Worm (Caenorhabditis elegans) whole organism, young adult: ENCODE results near the gene B0302.5.

Experiments used
- attf-3 ChIP-seq: fragments of 200-800 bp; sonication (Bioruptor generic); conservative IDR thresholded peaks from 2 replicates; pipeline ENCODE4 v1.3.6; 2022; ENCODE audit warnings: missing genetic modification reagents, missing genetic modification characterization, missing compliant biosample characterization
- dpl-1 ChIP-seq: fragments of 150-350 bp; optimal IDR thresholded peaks from 2 replicates; lab custom pipeline; 2014; ENCODE audit warnings: missing biosample characterization, missing genetic modification reagents, missing genetic modification characterization
- madf-10 ChIP-seq: sonication (generic microtip); optimal IDR thresholded peaks from 2 replicates; lab custom pipeline; 2016; ENCODE audit warnings: mild to moderate bottlenecking, missing genetic modification characterization, missing compliant biosample characterization
- mes-4 ChIP-seq: sonication (generic microtip); optimal IDR thresholded peaks from 2 replicates; lab custom pipeline; 2016; ENCODE audit warnings: missing genotype, missing genetic modification characterization, missing compliant biosample characterization

- no peak for TF ChIP-seq madf-10 (tag; lab: Kevin White, UChicago)
- no peak for TF ChIP-seq attf-3 (GFP tag; lab: Robert Waterston, UW)
- no peak for TF ChIP-seq dpl-1 (GFP tag; lab: Kevin White, UChicago)
- TF ChIP-seq mes-4 (tag; lab: Kevin White, UChicago) = no peak
These were observed 35.2 kb upstream of the B0302.5 start, which contains the start of gene T25G12.6 for ce11 chrX:17230108-17230507.
